Fruit fly (Drosophila melanogaster) whole organism, wandering third instar larva: ENCODE results near the gene Hph.
A peak's percentile ranks its signal among the peaks of the same experiment; 100 is the strongest.

Source experiments
- Abd-B ChIP-seq: fragments of >200 bp; optimal IDR thresholded peaks from 2 replicates; lab custom pipeline; 2017; ENCODE audit warnings: missing biosample characterization, missing genetic modification characterization
- CG32264 ChIP-seq: fragments of 200-800 bp; sonication (Bioruptor generic); optimal IDR thresholded peaks from 2 replicates; lab custom pipeline; 2016; ENCODE audit warnings: missing biosample characterization, missing genetic modification characterization
- CG9705 ChIP-seq: fragments of 200-800 bp; sonication (Bioruptor generic); optimal IDR thresholded peaks from 2 replicates; lab custom pipeline; 2018; ENCODE audit warnings: missing biosample characterization, mild to moderate bottlenecking, missing genetic modification characterization
- CrebA ChIP-seq: fragments of 200-800 bp; sonication (Bioruptor generic); optimal IDR thresholded peaks from 2 replicates; lab custom pipeline; 2016; ENCODE audit warnings: missing biosample characterization, mild to moderate bottlenecking, missing genetic modification characterization, borderline replicate concordance
- Dfd ChIP-seq: fragments of >200 bp; optimal IDR thresholded peaks from 2 replicates; lab custom pipeline; 2017; ENCODE audit warnings: missing biosample characterization, missing genetic modification characterization
- Dif ChIP-seq: fragments of 200-275, 200-300 bp; sonication (Bioruptor generic); optimal IDR thresholded peaks from 2 replicates; lab custom pipeline; 2018; ENCODE audit warnings: missing biosample characterization, missing genetic modification characterization; ENCODE audit not compliant: partially characterized antibody
- GATAd ChIP-seq: sonication (Bioruptor generic); optimal IDR thresholded peaks from 2 replicates; lab custom pipeline; 2016; ENCODE audit warnings: missing biosample characterization, missing genetic modification characterization
- HLH106 ChIP-seq: fragments of 200-800 bp; optimal IDR thresholded peaks from 3 replicates; lab custom pipeline; 2019; ENCODE audit warnings: missing biosample characterization, mild to moderate bottlenecking, missing genetic modification characterization, moderate library complexity
- Hnf4 ChIP-seq: fragments of 200-800 bp; sonication (Bioruptor generic); optimal IDR thresholded peaks from 2 replicates; lab custom pipeline; 2016; ENCODE audit warnings: missing biosample characterization, mild to moderate bottlenecking, missing genetic modification characterization
- Hr78 ChIP-seq: fragments of >200 bp; optimal IDR thresholded peaks from 2 replicates; lab custom pipeline; 2017; ENCODE audit warnings: missing biosample characterization, missing genetic modification characterization
- Hr83 ChIP-seq: fragments of 200-300 bp; sonication (Bioruptor generic); optimal IDR thresholded peaks from 2 replicates; lab custom pipeline; 2016; ENCODE audit warnings: missing biosample characterization, mild to moderate bottlenecking, missing genetic modification characterization, moderate library complexity; ENCODE audit not compliant: poor library complexity, severe bottlenecking
- Mio ChIP-seq: sonication (Bioruptor generic); optimal IDR thresholded peaks from 2 replicates; lab custom pipeline; 2016; ENCODE audit warnings: missing biosample characterization, missing genetic modification characterization
- Myc ChIP-seq: fragments of >200 bp; optimal IDR thresholded peaks from 2 replicates; lab custom pipeline; 2017
- N ChIP-seq: fragments of >200 bp; optimal IDR thresholded peaks from 2 replicates; lab custom pipeline; 2018; ENCODE audit warnings: missing biosample characterization, missing external identifiers, missing genetic modification characterization
- OdsH ChIP-seq: fragments of 200-800 bp; sonication (Bioruptor generic); optimal IDR thresholded peaks from 2 replicates; lab custom pipeline; 2016; ENCODE audit warnings: missing biosample characterization, mild to moderate bottlenecking, missing genetic modification characterization
- Rel ChIP-seq, 2 experiments: fragments of 200-800 bp; sonication (Bioruptor generic) in 1 of 2; optimal IDR thresholded peaks; 2 replicates in 1 of 2; 3 replicates in 1 of 2; lab custom pipeline; 2016 to 2019; ENCODE audit warnings: mild to moderate bottlenecking in 2 of 2, missing biosample characterization in 2 of 2, missing genetic modification characterization in 2 of 2, moderate library complexity in 1 of 2
- Sp1 ChIP-seq: fragments of 200-800 bp; sonication (Bioruptor generic); optimal IDR thresholded peaks from 3 replicates; lab custom pipeline; 2019; ENCODE audit warnings: missing biosample characterization, mild to moderate bottlenecking, missing genetic modification characterization, moderate library complexity
- Vsx2 ChIP-seq: fragments of 200-300, 225-300 bp; sonication (Bioruptor generic); optimal IDR thresholded peaks from 2 replicates; lab custom pipeline; 2018; ENCODE audit warnings: missing biosample characterization, missing genetic modification characterization; ENCODE audit not compliant: partially characterized antibody
- br ChIP-seq: fragments of 200-800 bp; sonication (Bioruptor generic); optimal IDR thresholded peaks from 2 replicates; lab custom pipeline; 2016; ENCODE audit warnings: missing biosample characterization, missing genetic modification characterization
- brk ChIP-seq: fragments of 200-800 bp; sonication (Bioruptor generic); optimal IDR thresholded peaks from 2 replicates; lab custom pipeline; 2016; ENCODE audit warnings: missing biosample characterization, mild to moderate bottlenecking, missing genetic modification characterization
- dl ChIP-seq, 2 experiments: fragments of 175-275, 200-275 bp in 1 of 2; fragments of 200-275 bp in 1 of 2; sonication (Bioruptor generic); optimal IDR thresholded peaks; lab custom pipeline; 2018; ENCODE audit warnings: mild to moderate bottlenecking in 2 of 2, missing biosample characterization in 2 of 2, missing genetic modification characterization in 2 of 2, moderate library complexity in 2 of 2; ENCODE audit not compliant: partially characterized antibody in 2 of 2, insufficient read depth in 1 of 2
- dmrt93B ChIP-seq: fragments of 200-800 bp; sonication (Bioruptor generic); optimal IDR thresholded peaks from 2 replicates; lab custom pipeline; 2018; ENCODE audit warnings: missing biosample characterization, mild to moderate bottlenecking, missing genetic modification characterization
- dsf ChIP-seq: sonication (Bioruptor generic); optimal IDR thresholded peaks from 2 replicates; lab custom pipeline; 2016; ENCODE audit warnings: missing biosample characterization, missing genetic modification characterization, borderline replicate concordance
- foxo ChIP-seq, 2 experiments: fragments of 200-800 bp; sonication (Bioruptor generic); optimal IDR thresholded peaks; 2 replicates in 1 of 2; 3 replicates in 1 of 2; lab custom pipeline; 2016 to 2017; ENCODE audit warnings: missing biosample characterization in 2 of 2, missing genetic modification characterization in 2 of 2
- fru ChIP-seq: fragments of 200-800 bp; sonication (Bioruptor generic); optimal IDR thresholded peaks from 3 replicates; lab custom pipeline; 2016; ENCODE audit warnings: missing biosample characterization, mild to moderate bottlenecking, missing genetic modification characterization
- h ChIP-seq: fragments of 200-800 bp; sonication (Bioruptor generic); optimal IDR thresholded peaks from 3 replicates; lab custom pipeline; 2016; ENCODE audit warnings: missing biosample characterization, mild to moderate bottlenecking, missing genetic modification characterization
- pan ChIP-seq: fragments of >200 bp; optimal IDR thresholded peaks from 2 replicates; lab custom pipeline; 2017
- psq ChIP-seq: fragments of 200-800 bp; sonication (Bioruptor generic); optimal IDR thresholded peaks from 3 replicates; lab custom pipeline; 2017; ENCODE audit warnings: missing biosample characterization, mild to moderate bottlenecking, missing genetic modification characterization, moderate library complexity
- rgr ChIP-seq: fragments of 200-800 bp; sonication (Bioruptor generic); optimal IDR thresholded peaks from 3 replicates; lab custom pipeline; 2016; ENCODE audit warnings: missing biosample characterization, mild to moderate bottlenecking, missing genetic modification characterization
- sv ChIP-seq: fragments of 200-800 bp; sonication (Bioruptor generic); optimal IDR thresholded peaks from 3 replicates; lab custom pipeline; 2016; ENCODE audit warnings: missing biosample characterization, missing genetic modification characterization
- usp ChIP-seq: fragments of >200 bp; optimal IDR thresholded peaks from 2 replicates; lab custom pipeline; 2017; ENCODE audit warnings: missing biosample characterization, missing genetic modification characterization

Gene Hph

DNA sequence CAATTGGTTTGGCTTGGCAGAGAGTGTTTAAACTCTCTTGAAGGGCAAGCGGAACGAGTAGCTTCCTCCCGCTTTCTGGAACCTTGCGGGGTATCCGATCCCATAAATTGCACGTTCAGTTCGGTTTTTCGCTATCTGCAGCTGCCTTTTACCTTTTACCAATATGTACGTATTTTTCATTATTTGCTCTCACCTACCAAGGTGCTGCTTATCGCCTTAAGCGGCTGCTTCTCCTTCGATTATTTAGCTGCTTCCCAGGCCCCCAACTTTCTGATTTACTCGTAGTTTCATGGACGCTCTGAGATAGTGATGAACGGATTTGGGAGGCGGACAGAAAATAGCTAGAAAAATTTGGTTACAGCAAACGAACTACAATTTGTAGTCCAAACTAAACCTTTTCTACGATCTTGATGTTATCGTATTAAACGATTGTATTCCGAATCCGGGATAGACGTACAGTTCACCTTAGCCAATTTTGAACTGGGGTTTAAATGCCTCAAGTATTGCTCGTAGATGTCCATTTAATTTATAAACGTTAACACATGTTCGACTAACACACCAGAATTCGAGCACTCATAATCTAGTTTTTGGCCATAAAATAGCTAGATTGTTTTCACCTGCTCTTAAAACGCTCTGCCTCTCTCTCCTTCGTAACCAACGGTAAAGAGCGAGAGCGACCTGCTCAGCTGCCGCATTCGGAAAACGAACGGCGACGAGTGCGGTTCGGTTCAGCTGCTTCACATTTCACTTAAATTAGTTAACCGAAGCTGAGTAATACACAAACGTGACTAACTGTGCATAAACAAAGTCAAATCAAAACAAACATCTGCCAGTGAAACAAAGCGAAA is 7.6 kb downstream of the Hph start (continued):
- TF ChIP-seq Mio: no peak
- peak; percentile 53 for TF ChIP-seq fru
- TF ChIP-seq br (GFP tag; lab: Kevin White, UChicago): peak; percentile 64
- no peak for TF ChIP-seq sv (GFP tag; lab: Kevin White, UChicago)
- TF ChIP-seq Dif (GFP tag; lab: Kevin White, UChicago): peak; percentile 83

DNA sequence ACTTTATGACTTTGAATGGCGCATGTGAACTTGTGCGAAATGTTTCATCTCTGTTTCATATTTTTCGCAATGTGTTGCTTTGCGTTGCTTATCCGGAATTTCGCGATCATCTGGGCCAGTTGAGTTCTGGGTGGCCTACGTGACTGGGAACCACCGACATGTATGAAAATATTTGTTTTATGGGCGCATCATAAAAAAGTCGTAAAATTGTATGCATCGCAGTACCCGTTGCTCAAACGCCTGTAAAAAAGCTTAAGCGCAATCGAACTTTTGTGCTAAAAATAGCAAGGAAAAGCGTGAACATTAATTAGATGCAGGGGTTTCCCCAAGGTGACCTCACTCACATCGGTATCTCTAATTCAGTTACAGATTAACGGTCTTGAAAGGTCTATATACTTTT is 9.4 kb downstream of the Hph start:
- TF ChIP-seq Rel (GFP tag; optimal IDR thresholded peaks at IDR 0.05; lab: Kevin White, UChicago) (no peak), Rel (tag; optimal IDR thresholded peaks at IDR 0.05; lab: Kevin White, UChicago) (peak; percentile 92), Abd-B (GFP tag; lab: Kevin White, UChicago) (no peak)

DNA sequence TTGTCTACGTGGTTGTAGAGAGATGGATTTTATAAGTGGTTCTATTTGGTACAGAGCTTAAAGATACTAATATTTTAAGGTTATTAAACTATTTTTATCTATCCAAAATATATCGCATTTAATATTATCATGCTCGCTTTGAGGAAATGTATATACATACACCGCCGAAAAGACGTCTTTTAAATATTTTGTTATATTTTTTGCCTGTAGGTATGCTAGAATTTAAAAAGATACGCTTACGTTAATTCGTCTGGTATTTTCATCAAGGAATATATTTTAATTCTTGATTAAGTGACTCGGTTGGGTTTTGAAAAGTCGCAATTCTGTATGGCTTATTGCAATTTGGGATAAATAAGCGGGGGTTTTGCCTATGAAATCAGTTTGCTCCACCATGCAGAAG is 11.7 kb downstream of the Hph start:
- peak; percentile 44 for TF ChIP-seq Vsx2 (GFP tag; lab: Kevin White, UChicago)
- no peak for TF ChIP-seq CG9705
- TF ChIP-seq brk (GFP tag; lab: Kevin White, UChicago): peak; percentile 19
- TF ChIP-seq Hr78 (GFP tag; lab: Kevin White, UChicago): no peak
- peak; percentile 78 for TF ChIP-seq N
- TF ChIP-seq Myc: peak; percentile 85

DNA sequence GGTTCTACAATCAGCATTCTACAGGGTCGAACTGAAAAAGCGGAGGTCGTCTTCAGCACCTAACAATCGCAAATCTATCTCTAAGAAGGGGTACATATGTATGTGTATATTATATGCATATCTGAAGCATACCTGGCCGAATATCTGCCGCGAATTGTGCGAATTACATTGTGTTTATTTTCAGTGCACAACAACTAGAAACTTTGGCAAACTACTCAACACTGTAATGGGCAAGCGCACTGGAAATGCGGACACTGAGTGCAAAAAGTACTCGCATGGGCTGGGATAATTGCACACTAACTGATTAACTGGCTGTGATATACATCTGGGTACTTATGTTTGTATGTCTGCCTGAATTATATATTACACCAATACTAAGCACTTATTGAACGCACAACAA is 14.0 kb downstream of the Hph start:
- TF ChIP-seq Mio: no peak
- TF ChIP-seq usp (GFP tag; lab: Kevin White, UChicago): no peak
- no peak for TF ChIP-seq dl (GFP tag; optimal IDR thresholded peaks at IDR 0.05; lab: Kevin White, UChicago; ENCODE audit: insufficient read depth in 1 of 2, partially characterized antibody in 2 of 2)
- TF ChIP-seq HLH106: no peak
- peak; percentile 34 for TF ChIP-seq fru
- TF ChIP-seq pan: no peak
- no peak for TF ChIP-seq psq (GFP tag; lab: Kevin White, UChicago)
- TF ChIP-seq Vsx2 (GFP tag; lab: Kevin White, UChicago): no peak
- peak; percentile 28 for TF ChIP-seq h (GFP tag; lab: Kevin White, UChicago)
- TF ChIP-seq CrebA: no peak
- TF ChIP-seq foxo (GFP tag; optimal IDR thresholded peaks at IDR 0.05; lab: Kevin White, UChicago): peak in 1 of 2 experiments; percentile 47
- no peak for TF ChIP-seq brk (GFP tag; lab: Kevin White, UChicago)
- TF ChIP-seq Myc: no peak
- no peak for TF ChIP-seq CG9705
- peak; percentile 44 for TF ChIP-seq rgr (GFP tag; lab: Kevin White, UChicago)
- no peak for TF ChIP-seq Dfd (GFP tag; lab: Kevin White, UChicago)
- no peak for TF ChIP-seq GATAd (GFP tag; lab: Kevin White, UChicago)
- no peak for TF ChIP-seq dsf
- TF ChIP-seq N: no peak
- peak; percentile 21 for TF ChIP-seq Hnf4 (GFP tag; lab: Kevin White, UChicago)
- TF ChIP-seq br (GFP tag; lab: Kevin White, UChicago): peak; percentile 16

DNA sequence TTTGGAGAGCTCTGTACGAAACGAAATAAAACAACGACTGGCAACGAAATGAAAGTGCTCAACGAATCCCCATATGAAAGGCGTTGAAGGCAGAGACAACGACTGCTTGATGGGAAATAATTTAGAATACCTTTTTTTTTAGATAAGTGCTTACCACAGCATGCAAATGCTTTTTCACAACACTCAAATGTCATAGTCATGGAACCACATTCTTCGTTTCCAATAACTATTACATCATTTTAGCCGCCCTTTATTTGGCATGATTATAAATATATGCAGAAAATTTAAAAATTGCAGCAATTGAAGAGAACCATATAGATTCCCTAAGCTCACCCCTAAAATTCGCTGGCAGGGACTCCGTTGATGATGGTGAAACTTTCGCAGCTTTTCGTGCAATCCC is 20.9 kb downstream of the Hph start, which contains the start of gene CG31538:
Gene CG31538 (minus strand): TSS at position 101 of the 400 bp plus-strand sequence.
- no peak for TF ChIP-seq Dfd (GFP tag; lab: Kevin White, UChicago)
- TF ChIP-seq rgr (GFP tag; lab: Kevin White, UChicago): no peak
- no peak for TF ChIP-seq foxo (GFP tag; optimal IDR thresholded peaks at IDR 0.05; lab: Kevin White, UChicago)
- no peak for TF ChIP-seq Myc
- no peak for TF ChIP-seq CG32264 (GFP tag; lab: Kevin White, UChicago)
- TF ChIP-seq fru: no peak
- no peak for TF ChIP-seq Hr83 (GFP tag; lab: Kevin White, UChicago)
- no peak for TF ChIP-seq Hnf4 (GFP tag; lab: Kevin White, UChicago)
- TF ChIP-seq dmrt93B: no peak
- no peak for TF ChIP-seq Mio
- TF ChIP-seq Sp1: no peak
- TF ChIP-seq OdsH (GFP tag; lab: Kevin White, UChicago): no peak
- TF ChIP-seq dl (GFP tag; optimal IDR thresholded peaks at IDR 0.05; lab: Kevin White, UChicago; ENCODE audit: insufficient read depth in 1 of 2, partially characterized antibody in 2 of 2): no peak
